Worm (Caenorhabditis elegans): ENCODE results near the gene C36B7.3.

- TF ChIP-seq tbx-11 (GFP tag; IDR thresholded peaks at IDR 0.05): no peak
- no peak for TF ChIP-seq sea-1 (GFP tag; conservative IDR thresholded peaks at IDR 0.05)
- TF ChIP-seq scrt-1 (GFP tag; IDR thresholded peaks at IDR 0.05): no peak
- no peak for TF ChIP-seq tra-4 (tag; optimal IDR thresholded peaks at IDR 0.05)
- no peak for TF ChIP-seq ama-1 (optimal IDR thresholded peaks at IDR 0.05)
- no peak for TF ChIP-seq hmg-4 (GFP tag; optimal IDR thresholded peaks at IDR 0.05)
- no peak for TF ChIP-seq ets-7 (tag; optimal IDR thresholded peaks at IDR 0.05)
- TF ChIP-seq B0310.2 (tag; optimal IDR thresholded peaks at IDR 0.05): no peak
- no peak for TF ChIP-seq ceh-36 (tag; optimal IDR thresholded peaks at IDR 0.05)
- TF ChIP-seq flt-1 (GFP tag; IDR thresholded peaks at IDR 0.05): no peak
- no peak for TF ChIP-seq F13C5.2 (tag; optimal IDR thresholded peaks at IDR 0.05)
- TF ChIP-seq hnd-1 (tag; optimal IDR thresholded peaks at IDR 0.05): no peak
- no peak for TF ChIP-seq aly-1 (tag; optimal IDR thresholded peaks at IDR 0.05)
These were observed 2.5 kb upstream of the C36B7.3 start for ce11 chrX:7099049-7099448.
